Worm (Caenorhabditis elegans) whole organism, mixed stage, embryonic: ENCODE results near the gene spp-28.

Experiments
- ceh-43 ChIP-seq: fragments of 200-800 bp; sonication (Bioruptor generic); optimal IDR thresholded peaks from 2 replicates; lab custom pipeline; 2018; ENCODE audit warnings: mild to moderate bottlenecking, missing genetic modification characterization, moderate library complexity, missing compliant biosample characterization
- cnd-1 ChIP-seq: fragments of 200-800 bp; sonication (Bioruptor generic); optimal IDR thresholded peaks from 2 replicates; lab custom pipeline; 2018; ENCODE audit warnings: mild to moderate bottlenecking, missing genetic modification characterization, missing compliant biosample characterization
- elt-1 ChIP-seq: sonication (generic microtip); optimal IDR thresholded peaks from 2 replicates; lab custom pipeline; 2017; ENCODE audit warnings: missing genetic modification characterization, mild to moderate bottlenecking, missing compliant biosample characterization, antibody characterized with exemption, moderate library complexity, borderline replicate concordance; ENCODE audit not compliant: insufficient read depth
- elt-3 ChIP-seq: fragments of 150-350 bp; optimal IDR thresholded peaks from 2 replicates; lab custom pipeline; 2014; ENCODE audit warnings: missing biosample characterization, missing genetic modification characterization
- nhr-12 ChIP-seq: fragments of 150-350 bp; optimal IDR thresholded peaks from 2 replicates; lab custom pipeline; 2014; ENCODE audit warnings: missing biosample characterization, missing genetic modification characterization
- nhr-237 ChIP-seq: fragments of 150-350 bp; optimal IDR thresholded peaks from 2 replicates; lab custom pipeline; 2014; ENCODE audit warnings: missing biosample characterization, missing genetic modification characterization
- nhr-28 ChIP-seq: fragments of 150-350 bp; optimal IDR thresholded peaks from 2 replicates; lab custom pipeline; 2014; ENCODE audit warnings: missing biosample characterization, missing genetic modification characterization
- nhr-76 ChIP-seq: sonication (generic microtip); optimal IDR thresholded peaks from 2 replicates; lab custom pipeline; 2017; ENCODE audit warnings: missing biosample characterization, missing genetic modification characterization
- pha-4 ChIP-seq: fragments of 150-350 bp; optimal IDR thresholded peaks from 2 replicates; lab custom pipeline; 2018; ENCODE audit warnings: missing biosample characterization, missing genetic modification reagents, missing genetic modification characterization
- snpc-4 ChIP-seq: fragments of 150-350 bp; optimal IDR thresholded peaks from 2 replicates; lab custom pipeline; 2014; ENCODE audit warnings: missing biosample characterization, missing genetic modification characterization
- ztf-11 ChIP-seq: fragments of 150-350 bp; optimal IDR thresholded peaks from 2 replicates; lab custom pipeline; 2014; ENCODE audit warnings: missing biosample characterization, missing genetic modification characterization

DNA sequence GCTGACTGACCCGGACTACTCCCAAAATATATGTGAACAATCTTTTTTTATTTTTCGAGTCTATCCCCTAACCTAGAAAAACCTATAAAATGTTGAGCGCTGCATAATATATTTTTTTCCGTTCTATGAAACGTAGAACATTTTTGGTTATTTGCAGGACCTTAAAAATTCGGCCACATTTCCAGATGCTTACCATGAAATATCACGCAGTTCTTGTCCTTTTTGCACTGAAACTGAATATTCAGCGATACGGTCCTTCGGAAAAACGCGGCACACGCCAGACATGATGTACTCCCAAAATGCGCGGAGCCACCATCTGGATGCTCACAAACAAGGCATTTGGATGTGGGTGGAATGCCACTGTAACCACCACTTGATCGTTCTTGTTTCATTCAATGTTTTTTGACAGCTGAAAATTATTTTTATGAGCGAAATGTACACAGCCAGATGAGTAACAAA, 42.7 kb upstream of the spp-28 start, which contains the start of gene nhr-20:
- TF ChIP-seq nhr-237 (tag; lab: Kevin White, UChicago) (no peak), elt-3 (tag; lab: Kevin White, UChicago) (no peak), pha-4 (tag; lab: Kevin White, UChicago) (no peak), nhr-28 (tag; lab: Kevin White, UChicago) (no peak), ceh-43 (GFP tag; lab: Kevin White, UChicago) (no peak), ztf-11 (tag; lab: Kevin White, UChicago) (no peak), cnd-1 (tag; lab: Kevin White, UChicago) (no peak), nhr-12 (no peak), elt-1 (tag; lab: Kevin White, UChicago) (no peak), snpc-4 (tag; lab: Kevin White, UChicago) (no peak), nhr-76 (tag; lab: Kevin White, UChicago) (no peak)
